Worm (Caenorhabditis elegans) whole organism, L4 larva: Measurements from ENCODE around the gene Y4C6B.2.
"Not testable (repeated sequence)": the region's sequence is repeated elsewhere in the genome, so short reads cannot be mapped to it uniquely, and the experiment has no call there.

ENCODE experiments used
- D1046.2 ChIP-seq: fragments of 200-800 bp; sonication (Bioruptor generic); IDR thresholded peaks from 2 replicates; pipeline ENCODE4 v1.3.6; 2022; ENCODE audit warnings: missing genetic modification characterization, missing compliant biosample characterization
- Y105C5A.15 ChIP-seq: fragments of 200-800 bp; sonication (Bioruptor generic); IDR thresholded peaks from 2 replicates; pipeline ENCODE4 v1.3.6; 2022; ENCODE audit warnings: missing genetic modification characterization, missing compliant biosample characterization
- Y48G9A.11 ChIP-seq: fragments of 200-800 bp; sonication (Bioruptor generic); IDR thresholded peaks from 2 replicates; pipeline ENCODE4 v1.3.6; 2022; ENCODE audit warnings: missing genetic modification reagents, missing genetic modification characterization, missing compliant biosample characterization
- aha-1 ChIP-seq: fragments of 150-350 bp; peaks from one replicate; lab custom pipeline; 2014; ENCODE audit warnings: missing biosample characterization, missing genetic modification characterization
- aly-2 ChIP-seq: sonication (generic microtip); optimal IDR thresholded peaks from 2 replicates; lab custom pipeline; 2018; ENCODE audit warnings: missing biosample characterization, missing genetic modification characterization
- arid-1 ChIP-seq: fragments of 200-800 bp; sonication (Bioruptor generic); conservative IDR thresholded peaks from 2 replicates; pipeline ENCODE4 v1.3.6; 2022; ENCODE audit warnings: missing genetic modification reagents, missing genetic modification characterization, missing compliant biosample characterization
- ceh-20 ChIP-seq: fragments of 200-800 bp; sonication (Bioruptor generic); IDR thresholded peaks from 2 replicates; pipeline ENCODE4 v1.3.6; 2022; ENCODE audit warnings: missing genetic modification reagents, missing genetic modification characterization, missing compliant biosample characterization
- ceh-32 ChIP-seq: sonication (generic microtip); optimal IDR thresholded peaks from 2 replicates; lab custom pipeline; 2016; ENCODE audit warnings: mild to moderate bottlenecking, missing genetic modification characterization, missing compliant biosample characterization; ENCODE audit not compliant: poor library complexity
- daf-16 ChIP-seq, 3 experiments: sonication (generic microtip); optimal IDR thresholded peaks; 2 replicates each; lab custom pipeline; 2016 to 2017; ENCODE audit warnings: missing genetic modification characterization in 3 of 3, missing genetic modification reagents in 3 of 3, mild to moderate bottlenecking in 2 of 3, missing compliant biosample characterization in 2 of 3, missing biosample characterization in 1 of 3, moderate library complexity in 1 of 3
- duxl-1 ChIP-seq: sonication (generic microtip); optimal IDR thresholded peaks from 2 replicates; lab custom pipeline; 2016; ENCODE audit warnings: mild to moderate bottlenecking, missing genetic modification characterization, moderate library complexity, missing compliant biosample characterization; ENCODE audit not compliant: poor library complexity
- dve-1 ChIP-seq: sonication (generic microtip); optimal IDR thresholded peaks from 2 replicates; lab custom pipeline; 2017; ENCODE audit warnings: antibody characterized with exemption, mild to moderate bottlenecking, missing genetic modification characterization, missing compliant biosample characterization; ENCODE audit not compliant: insufficient read depth
- egl-27 ChIP-seq: sonication (generic microtip); optimal IDR thresholded peaks from 3 replicates; lab custom pipeline; 2017; ENCODE audit warnings: missing biosample characterization, missing genetic modification reagents, missing genetic modification characterization
- gei-8 ChIP-seq: fragments of 200-800 bp; sonication (Bioruptor generic); optimal IDR thresholded peaks from 2 replicates; lab custom pipeline; 2018; ENCODE audit warnings: mild to moderate bottlenecking, missing genetic modification characterization, missing compliant biosample characterization
- hlh-30 ChIP-seq: sonication (generic microtip); optimal IDR thresholded peaks from 2 replicates; lab custom pipeline; 2017; ENCODE audit warnings: antibody characterized with exemption, mild to moderate bottlenecking, missing genetic modification characterization, missing compliant biosample characterization; ENCODE audit not compliant: insufficient read depth
- jun-1 ChIP-seq: fragments of 150-350 bp; optimal IDR thresholded peaks from 2 replicates; lab custom pipeline; 2014; ENCODE audit warnings: missing biosample characterization, missing genetic modification reagents, missing genetic modification characterization
- lin-38 ChIP-seq: fragments of 200-800 bp; sonication (Bioruptor generic); IDR thresholded peaks from 2 replicates; pipeline ENCODE4 v1.3.6; 2022; ENCODE audit warnings: missing genetic modification reagents, missing genetic modification characterization, missing compliant biosample characterization
- madf-5 ChIP-seq, 2 experiments: fragments of 200-800 bp; sonication (Bioruptor generic); IDR thresholded peaks; 2 replicates each; pipeline ENCODE4 v1.3.6; 2022; ENCODE audit warnings: missing compliant biosample characterization in 2 of 2, missing genetic modification characterization in 2 of 2
- mes-2 ChIP-seq: sonication (generic microtip); optimal IDR thresholded peaks from 2 replicates; lab custom pipeline; 2016; ENCODE audit warnings: missing genotype, mild to moderate bottlenecking, missing genetic modification characterization, missing compliant biosample characterization; ENCODE audit not compliant: poor library complexity, severe bottlenecking
- nhr-10 ChIP-seq: fragments of 150-350 bp; optimal IDR thresholded peaks from 2 replicates; lab custom pipeline; 2014; ENCODE audit warnings: missing biosample characterization, missing genetic modification characterization
- nhr-28 ChIP-seq: fragments of 150-350 bp; optimal IDR thresholded peaks from 2 replicates; lab custom pipeline; 2014; ENCODE audit warnings: missing biosample characterization, missing genetic modification characterization
- nhr-42 ChIP-seq: fragments of 200-800 bp; sonication (Bioruptor generic); IDR thresholded peaks from 2 replicates; pipeline ENCODE4 v1.3.6; 2022; ENCODE audit warnings: missing genetic modification characterization, missing compliant biosample characterization
- rbr-2 ChIP-seq: sonication (generic microtip); optimal IDR thresholded peaks from 2 replicates; lab custom pipeline; 2016; ENCODE audit warnings: missing genotype, missing genetic modification characterization, missing compliant biosample characterization
- sdz-12 ChIP-seq: fragments of 200-800 bp; sonication (Bioruptor generic); optimal IDR thresholded peaks from 2 replicates; lab custom pipeline; 2018; ENCODE audit warnings: mild to moderate bottlenecking, missing genetic modification characterization, missing compliant biosample characterization
- skn-1 ChIP-seq: fragments of 150-350 bp; optimal IDR thresholded peaks from 2 replicates; lab custom pipeline; 2014; ENCODE audit warnings: missing biosample characterization, missing genetic modification characterization
- snpc-1.2 ChIP-seq: fragments of 200-800 bp; sonication (Bioruptor generic); IDR thresholded peaks from 2 replicates; pipeline ENCODE4 v1.3.6; 2022; ENCODE audit warnings: missing genetic modification reagents, missing genetic modification characterization, missing compliant biosample characterization
- spr-3 ChIP-seq: fragments of 200-800 bp; sonication (Bioruptor generic); optimal IDR thresholded peaks from 2 replicates; lab custom pipeline; 2018; ENCODE audit warnings: mild to moderate bottlenecking, missing genetic modification characterization, missing compliant biosample characterization
- tag-97 ChIP-seq: fragments of 200-800 bp; sonication (Bioruptor generic); IDR thresholded peaks from 2 replicates; pipeline ENCODE4 v1.3.6; 2022; ENCODE audit warnings: missing genetic modification characterization, missing compliant biosample characterization
- unc-130 ChIP-seq: sonication (generic microtip); optimal IDR thresholded peaks from 2 replicates; lab custom pipeline; 2016; ENCODE audit warnings: missing genetic modification reagents, missing genetic modification characterization, missing compliant biosample characterization
- unc-62 ChIP-seq, 3 experiments: fragments of 150-350 bp in 1 of 3; sonication (generic microtip); optimal IDR thresholded peaks in 2 of 3; peaks in 1 of 3; 1 replicate in 1 of 3; 2 replicates in 2 of 3; lab custom pipeline; 2014 to 2017; ENCODE audit warnings: missing biosample characterization in 3 of 3, missing genetic modification characterization in 3 of 3, missing genetic modification reagents in 3 of 3, missing genotype in 1 of 3
- vab-7 ChIP-seq: fragments of 200-800 bp; sonication (Bioruptor generic); IDR thresholded peaks from 2 replicates; pipeline ENCODE4 v1.3.6; 2022; ENCODE audit warnings: missing genetic modification reagents, missing genetic modification characterization, missing compliant biosample characterization
- zfp-2 ChIP-seq: sonication (generic microtip); optimal IDR thresholded peaks from 2 replicates; lab custom pipeline; 2016; ENCODE audit warnings: mild to moderate bottlenecking, missing genetic modification characterization, missing compliant biosample characterization
- zip-11 ChIP-seq: fragments of 200-800 bp; sonication (Bioruptor generic); IDR thresholded peaks from 2 replicates; pipeline ENCODE4 v1.3.6; 2022; ENCODE audit warnings: missing genetic modification characterization, missing compliant biosample characterization
- zip-2 ChIP-seq: fragments of 150-350 bp; optimal IDR thresholded peaks from 2 replicates; lab custom pipeline; 2014; ENCODE audit warnings: missing biosample characterization, missing genetic modification characterization
- ztf-11 ChIP-seq: fragments of 150-350 bp; optimal IDR thresholded peaks from 2 replicates; lab custom pipeline; 2014; ENCODE audit warnings: missing biosample characterization, missing genetic modification characterization

Y4C6B.2 gene

DNA sequence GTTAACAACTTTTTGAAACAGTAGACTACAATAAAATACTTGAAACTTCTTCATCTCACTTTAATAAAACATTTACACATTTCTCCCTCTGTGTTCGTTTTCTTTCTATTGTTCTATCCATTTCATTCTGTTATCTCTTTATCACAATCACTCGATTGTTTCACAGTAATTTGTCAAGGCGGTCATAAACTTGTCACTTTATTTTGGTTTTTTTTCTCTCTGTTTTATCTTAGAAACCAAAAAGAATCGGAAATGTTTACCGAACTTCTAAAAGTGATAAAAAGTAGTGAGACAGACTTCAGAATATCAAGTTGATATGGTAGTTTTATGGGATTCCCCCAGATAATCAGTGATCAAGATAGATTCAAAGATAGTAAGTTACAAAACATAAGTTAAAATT is at the start of gene Y4C6B.2:
Gene Y4C6B.2, plus strand, starts transcription at position 320 of the 400 bp plus-strand sequence.
- no peak for TF ChIP-seq hlh-30 (tag; lab: Kevin White, UChicago)
- no peak for TF ChIP-seq D1046.2 (GFP tag; lab: Robert Waterston, UW)
- no peak for TF ChIP-seq daf-16 (GFP tag; optimal IDR thresholded peaks at IDR 0.05; lab: Kevin White, UChicago)
- no peak for TF ChIP-seq daf-16 (tag; optimal IDR thresholded peaks at IDR 0.05; lab: Kevin White, UChicago)
- no peak for TF ChIP-seq rbr-2
- TF ChIP-seq unc-62 (GFP tag; optimal IDR thresholded peaks at IDR 0.05 in 1 of 2; lab: Kevin White, UChicago), result peak in 1 of 2 experiments; percentile 13
- TF ChIP-seq unc-62 (tag; optimal IDR thresholded peaks at IDR 0.05; lab: Kevin White, UChicago), result no peak
- peak; percentile 12 for TF ChIP-seq dve-1 (tag; lab: Kevin White, UChicago)
- TF ChIP-seq nhr-10, result no peak
- TF ChIP-seq nhr-28 (tag; lab: Kevin White, UChicago), result peak; percentile 33

DNA sequence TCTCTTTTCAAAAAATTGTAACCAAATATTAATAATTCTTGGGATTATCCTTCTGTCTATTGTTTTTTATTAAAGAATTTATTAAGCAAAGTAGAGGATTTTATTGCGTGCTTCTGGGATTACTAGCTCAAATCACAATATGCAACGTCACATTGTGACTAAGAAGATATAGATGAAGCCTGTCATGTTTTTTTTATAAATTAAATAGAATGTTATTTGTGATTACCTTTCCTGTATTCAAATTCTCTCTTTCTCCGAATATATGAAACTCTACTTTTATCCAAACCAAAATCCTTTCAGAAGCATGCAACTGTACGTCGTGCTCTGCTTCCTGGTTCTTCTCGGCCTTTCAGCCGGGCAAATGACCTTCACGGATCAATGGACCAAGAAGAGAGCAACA is 48.8 kb upstream of the Y4C6B.2 start, which contains the start of gene nlp-47:
Gene nlp-47, plus strand, starts transcription at position 301 of the 400 bp plus-strand sequence.
- TF ChIP-seq egl-27 (tag; lab: Kevin White, UChicago) (no peak), lin-38 (GFP tag; lab: Robert Waterston, UW) (no peak), gei-8 (GFP tag; lab: Kevin White, UChicago) (no peak), sdz-12 (no peak), daf-16 (GFP tag; optimal IDR thresholded peaks at IDR 0.05; lab: Kevin White, UChicago) (no peak), daf-16 (tag; optimal IDR thresholded peaks at IDR 0.05; lab: Kevin White, UChicago) (no peak), ceh-20 (GFP tag; lab: Robert Waterston, UW) (no peak), madf-5 (GFP tag; IDR thresholded peaks at IDR 0.05; lab: Robert Waterston, UW) (no peak)

ce11 chrIV:5291207-5291606 is 48.2 kb upstream of the Y4C6B.2 start:
- peak in 1 of 2 experiments; percentile 90 for TF ChIP-seq unc-62 (GFP tag; optimal IDR thresholded peaks at IDR 0.05 in 1 of 2; lab: Kevin White, UChicago)
- TF ChIP-seq unc-62 (tag; optimal IDR thresholded peaks at IDR 0.05; lab: Kevin White, UChicago), result no peak
- TF ChIP-seq aha-1, result peak; percentile 56
- no peak for TF ChIP-seq nhr-42
- TF ChIP-seq, all 104 proteins: peak for 2

DNA sequence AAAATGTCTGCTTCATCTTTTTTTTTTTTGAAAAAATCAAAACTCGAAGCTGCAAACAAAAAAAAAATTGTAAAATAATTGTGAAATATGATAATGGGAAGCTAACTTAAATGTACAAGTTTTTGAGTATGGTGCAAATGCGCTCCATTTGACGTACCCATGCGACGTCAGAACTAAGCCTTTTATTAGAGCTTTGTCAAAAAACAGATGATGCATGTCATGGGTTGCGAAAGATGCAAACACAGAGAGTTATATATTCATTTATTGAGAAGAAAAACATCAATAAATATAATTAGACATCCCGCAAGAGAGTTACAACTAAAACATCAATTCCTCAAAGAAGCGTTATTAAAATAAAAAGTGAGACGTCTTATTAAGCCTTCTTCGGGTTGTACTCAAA is 44.9 kb upstream of the Y4C6B.2 start:
- TF ChIP-seq vab-7 (GFP tag; lab: Robert Waterston, UW), result no peak
- TF ChIP-seq mes-2, result no peak
- TF ChIP-seq spr-3 (GFP tag; lab: Kevin White, UChicago), result no peak
- TF ChIP-seq, all 104 proteins: peak for 0

DNA sequence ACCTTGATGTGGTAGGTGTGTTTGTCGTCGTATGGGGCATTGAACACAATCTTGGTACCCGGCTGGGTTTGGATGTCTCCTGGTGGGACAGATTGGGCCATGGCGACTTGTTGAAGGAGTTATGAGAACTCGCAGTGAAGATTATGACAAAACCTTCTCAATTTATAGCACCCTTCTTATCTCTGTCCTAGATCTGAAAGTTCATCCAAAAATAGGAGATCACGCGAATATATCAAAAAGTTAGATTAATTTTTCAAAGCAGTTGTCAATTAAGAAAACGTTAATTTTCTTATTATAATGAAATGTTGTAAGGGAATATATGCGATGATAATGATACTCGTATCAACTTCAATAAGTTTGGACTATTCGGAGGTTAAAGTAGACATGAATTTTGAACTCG is 44.1 kb upstream of the Y4C6B.2 start, which contains the start of gene msp-51:
Gene msp-51, minus strand, starts transcription at position 101 of the 400 bp plus-strand sequence.
- TF ChIP-seq ztf-11; nhr-28 (tag; lab: Kevin White, UChicago); skn-1 (tag; lab: Kevin White, UChicago): not testable (repeated sequence)

DNA sequence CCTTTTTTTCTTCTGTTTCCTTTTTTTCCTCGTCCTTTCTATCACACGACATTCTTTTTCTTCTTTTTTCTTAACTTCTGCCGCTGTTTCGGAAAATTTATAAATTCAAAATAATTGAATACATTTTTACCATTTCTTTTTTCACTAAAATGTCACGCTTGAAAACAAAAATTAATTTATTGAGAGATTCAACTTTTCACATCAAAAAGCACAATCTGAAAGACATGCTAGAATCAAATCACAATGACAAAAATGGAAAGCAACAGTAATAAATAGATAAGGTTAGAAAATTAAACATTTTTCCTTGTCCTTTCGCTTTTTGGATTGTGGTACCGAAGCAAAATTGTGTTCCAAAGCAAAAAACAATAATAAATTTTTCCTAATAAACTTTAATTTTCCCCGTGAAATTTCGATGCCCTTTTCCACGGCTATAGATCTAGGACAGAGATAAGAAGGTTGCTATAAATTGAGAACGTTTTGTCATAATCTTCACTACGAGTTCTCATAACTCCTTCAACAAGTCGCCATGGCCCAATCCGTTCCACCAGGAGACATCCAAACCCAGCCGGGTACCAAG is 41.9 kb upstream of the Y4C6B.2 start, which contains the start of the genes ZK354.6 and msp-113:
Gene ZK354.6, minus strand, starts transcription at position 101 of the 577 bp plus-strand sequence.
Gene msp-113, plus strand, starts transcription at position 527 of the 577 bp plus-strand sequence.
- TF ChIP-seq jun-1 (tag; lab: Kevin White, UChicago) (no peak), unc-62 (GFP tag; optimal IDR thresholded peaks at IDR 0.05 in 1 of 2; lab: Kevin White, UChicago) (peak in 1 of 2 experiments; percentile 27), unc-62 (tag; optimal IDR thresholded peaks at IDR 0.05; lab: Kevin White, UChicago) (no peak)

DNA sequence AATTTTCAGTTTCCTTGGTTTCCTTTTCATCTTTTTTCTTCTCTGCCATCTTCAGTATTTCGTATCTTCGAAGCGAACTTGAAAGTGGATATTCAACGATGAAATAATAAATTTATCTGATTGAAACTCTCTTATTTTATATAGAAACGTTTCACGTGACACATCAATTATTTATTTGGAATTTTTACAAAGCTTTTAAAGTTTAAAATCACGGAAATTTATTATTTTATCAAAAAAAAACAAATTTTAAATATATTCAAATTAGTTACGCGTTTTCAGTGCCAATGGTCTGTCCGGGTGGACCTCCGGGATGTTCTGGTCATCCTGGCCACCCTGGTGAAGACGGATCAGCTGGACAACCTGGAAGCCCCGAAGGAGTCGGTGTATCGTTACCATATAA is 36.3 kb upstream of the Y4C6B.2 start, which contains the start of gene ZK354.7:
Gene ZK354.7, minus strand, starts transcription at position 101 of the 400 bp plus-strand sequence.
- TF ChIP-seq aha-1, result peak; percentile 13
- TF ChIP-seq zip-11 (GFP tag; lab: Robert Waterston, UW), result no peak

DNA sequence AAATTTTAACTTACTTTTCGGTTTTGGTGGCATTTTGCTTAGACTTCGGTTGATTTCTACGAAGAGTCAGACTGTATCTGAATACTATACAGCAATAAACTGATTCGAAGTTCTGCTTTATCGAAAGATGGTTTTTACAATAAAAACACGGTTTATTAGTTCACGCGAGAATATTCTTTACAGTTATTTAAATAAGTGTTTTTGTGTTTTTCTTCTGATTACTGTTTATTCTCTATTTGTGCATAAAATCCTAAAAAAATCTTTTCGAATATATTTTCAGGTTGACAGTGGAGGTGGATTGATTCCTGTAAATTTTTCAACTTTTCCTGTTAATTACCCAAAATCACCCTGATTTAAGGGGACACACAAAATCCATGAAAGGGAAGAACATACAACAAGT is 33.3 kb upstream of the Y4C6B.2 start, which contains the start of gene ZK354.8:
Gene ZK354.8, minus strand, starts transcription at position 101 of the 400 bp plus-strand sequence.
- no peak for TF ChIP-seq duxl-1 (tag; lab: Kevin White, UChicago)
- no peak for TF ChIP-seq zip-2 (tag; lab: Kevin White, UChicago)
- TF ChIP-seq dve-1 (tag; lab: Kevin White, UChicago), result no peak
- no peak for TF ChIP-seq zfp-2 (tag; lab: Kevin White, UChicago)
- TF ChIP-seq Y48G9A.11 (GFP tag; lab: Robert Waterston, UW), result no peak
- TF ChIP-seq tag-97 (GFP tag; lab: Robert Waterston, UW), result no peak
- TF ChIP-seq ceh-32, result no peak
- TF ChIP-seq aly-2, result no peak
- no peak for TF ChIP-seq spr-3 (GFP tag; lab: Kevin White, UChicago)
- no peak for TF ChIP-seq unc-130
- TF ChIP-seq arid-1 (GFP tag; lab: Robert Waterston, UW), result no peak
- no peak for TF ChIP-seq snpc-1.2 (GFP tag; lab: Robert Waterston, UW)
- no peak for TF ChIP-seq Y105C5A.15 (GFP tag; lab: Robert Waterston, UW)
- TF ChIP-seq daf-16 (GFP tag; optimal IDR thresholded peaks at IDR 0.05; lab: Kevin White, UChicago), result no peak
- TF ChIP-seq daf-16 (tag; optimal IDR thresholded peaks at IDR 0.05; lab: Kevin White, UChicago), result no peak
